Worm (Caenorhabditis elegans) whole organism, late embryonic: Measurements from ENCODE around the gene srh-271.

ENCODE experiments used
- C08G9.2 ChIP-seq: sonication (generic microtip); optimal IDR thresholded peaks from 2 replicates; lab custom pipeline; 2016; ENCODE audit warnings: mild to moderate bottlenecking, missing genetic modification characterization, moderate library complexity, missing compliant biosample characterization
- F13H6.1 ChIP-seq: sonication (generic microtip); optimal IDR thresholded peaks from 2 replicates; lab custom pipeline; 2016; ENCODE audit warnings: missing genetic modification characterization, missing compliant biosample characterization
- K02D7.2 ChIP-seq: sonication (generic microtip); optimal IDR thresholded peaks from 2 replicates; lab custom pipeline; 2017; ENCODE audit warnings: mild to moderate bottlenecking, missing genetic modification characterization, missing compliant biosample characterization
- K09A11.1 ChIP-seq: sonication (generic microtip); optimal IDR thresholded peaks from 2 replicates; lab custom pipeline; 2017; ENCODE audit warnings: antibody characterized with exemption, mild to moderate bottlenecking, missing genetic modification characterization, missing compliant biosample characterization; ENCODE audit not compliant: insufficient read depth
- ama-1 ChIP-seq: fragments of 150-350 bp; optimal IDR thresholded peaks from 2 replicates; lab custom pipeline; 2014
- ceh-2 ChIP-seq: sonication (generic microtip); optimal IDR thresholded peaks from 2 replicates; lab custom pipeline; 2016; ENCODE audit warnings: missing genotype, missing genetic modification characterization, missing compliant biosample characterization
- ceh-22 ChIP-seq: sonication (generic microtip); optimal IDR thresholded peaks from 2 replicates; lab custom pipeline; 2017; ENCODE audit warnings: missing biosample characterization, missing genetic modification characterization
- ceh-30 ChIP-seq: fragments of 150-350 bp; optimal IDR thresholded peaks from 2 replicates; lab custom pipeline; 2014; ENCODE audit warnings: missing biosample characterization, missing genetic modification characterization
- ceh-31 ChIP-seq: sonication (generic microtip); optimal IDR thresholded peaks from 2 replicates; lab custom pipeline; 2016; ENCODE audit warnings: missing genetic modification characterization, missing compliant biosample characterization
- ceh-34 ChIP-seq: sonication (generic microtip); optimal IDR thresholded peaks from 2 replicates; lab custom pipeline; 2016; ENCODE audit warnings: mild to moderate bottlenecking, missing genetic modification characterization, missing compliant biosample characterization
- che-1 ChIP-seq: sonication (generic microtip); optimal IDR thresholded peaks from 2 replicates; lab custom pipeline; 2016; ENCODE audit warnings: mild to moderate bottlenecking, missing genetic modification characterization, missing compliant biosample characterization
- dmd-4 ChIP-seq: sonication (generic microtip); optimal IDR thresholded peaks from 2 replicates; lab custom pipeline; 2016; ENCODE audit warnings: borderline replicate concordance, missing genetic modification characterization, missing compliant biosample characterization
- dve-1 ChIP-seq: sonication (generic microtip); optimal IDR thresholded peaks from 2 replicates; lab custom pipeline; 2017; ENCODE audit warnings: antibody characterized with exemption, mild to moderate bottlenecking, missing genetic modification characterization, missing compliant biosample characterization
- elt-2 ChIP-seq: sonication (generic microtip); optimal IDR thresholded peaks from 2 replicates; lab custom pipeline; 2016; ENCODE audit warnings: missing genetic modification reagents, missing genetic modification characterization, missing compliant biosample characterization
- elt-4 ChIP-seq: sonication (generic microtip); optimal IDR thresholded peaks from 2 replicates; lab custom pipeline; 2016; ENCODE audit warnings: missing genetic modification characterization, missing compliant biosample characterization
- ets-4 ChIP-seq: sonication (generic microtip); optimal IDR thresholded peaks from 2 replicates; lab custom pipeline; 2016; ENCODE audit warnings: missing genetic modification characterization, missing compliant biosample characterization
- eyg-1 ChIP-seq: sonication (generic microtip); optimal IDR thresholded peaks from 2 replicates; lab custom pipeline; 2016; ENCODE audit warnings: missing genotype, missing genetic modification characterization, missing compliant biosample characterization
- fax-1 ChIP-seq: sonication (generic microtip); optimal IDR thresholded peaks from 2 replicates; lab custom pipeline; 2016; ENCODE audit warnings: missing genotype, missing genetic modification characterization, missing compliant biosample characterization
- fkh-10 ChIP-seq: fragments of 150-350 bp; optimal IDR thresholded peaks from 2 replicates; lab custom pipeline; 2014; ENCODE audit warnings: missing biosample characterization, missing genetic modification reagents, missing genetic modification characterization
- hlh-15 ChIP-seq: sonication (generic microtip); optimal IDR thresholded peaks from 2 replicates; lab custom pipeline; 2016; ENCODE audit warnings: missing genetic modification characterization, missing compliant biosample characterization
- hlh-30 ChIP-seq: sonication (generic microtip); optimal IDR thresholded peaks from 2 replicates; lab custom pipeline; 2017; ENCODE audit warnings: antibody characterized with exemption, missing genetic modification characterization, missing compliant biosample characterization; ENCODE audit not compliant: insufficient read depth
- hlh-6 ChIP-seq: sonication (generic microtip); optimal IDR thresholded peaks from 2 replicates; lab custom pipeline; 2016; ENCODE audit warnings: missing genotype, missing genetic modification characterization, missing compliant biosample characterization
- hlh-8 ChIP-seq: sonication (generic microtip); optimal IDR thresholded peaks from 2 replicates; lab custom pipeline; 2016; ENCODE audit warnings: missing genotype, missing genetic modification characterization, missing compliant biosample characterization
- lim-6 ChIP-seq: sonication (generic microtip); optimal IDR thresholded peaks from 2 replicates; lab custom pipeline; 2016; ENCODE audit warnings: missing genetic modification characterization, missing compliant biosample characterization
- lin-11 ChIP-seq: fragments of 200-800 bp; sonication (Bioruptor generic); optimal IDR thresholded peaks from 2 replicates; lab custom pipeline; 2018; ENCODE audit warnings: mild to moderate bottlenecking, missing genetic modification characterization, missing compliant biosample characterization
- madf-2 ChIP-seq: sonication (generic microtip); optimal IDR thresholded peaks from 2 replicates; lab custom pipeline; 2017; ENCODE audit warnings: missing genetic modification characterization, missing compliant biosample characterization
- mec-3 ChIP-seq: sonication (generic microtip); optimal IDR thresholded peaks from 2 replicates; lab custom pipeline; 2016; ENCODE audit warnings: borderline replicate concordance, missing genetic modification characterization, missing compliant biosample characterization
- nfya-1 ChIP-seq: sonication (generic microtip); optimal IDR thresholded peaks from 2 replicates; lab custom pipeline; 2017; ENCODE audit warnings: missing genetic modification characterization, mild to moderate bottlenecking, missing compliant biosample characterization, antibody characterized with exemption, moderate library complexity
- nhr-232 ChIP-seq: sonication (generic microtip); optimal IDR thresholded peaks from 2 replicates; lab custom pipeline; 2016; ENCODE audit warnings: missing genetic modification characterization, missing compliant biosample characterization
- npax-4 ChIP-seq: sonication (generic microtip); optimal IDR thresholded peaks from 2 replicates; lab custom pipeline; 2016; ENCODE audit warnings: missing genetic modification characterization, missing compliant biosample characterization
- pha-2 ChIP-seq: sonication (generic microtip); optimal IDR thresholded peaks from 2 replicates; lab custom pipeline; 2017; ENCODE audit warnings: mild to moderate bottlenecking, missing genetic modification characterization, missing compliant biosample characterization
- ref-2 ChIP-seq: sonication (generic microtip); optimal IDR thresholded peaks from 2 replicates; lab custom pipeline; 2016; ENCODE audit warnings: missing genetic modification characterization, missing compliant biosample characterization
- rnt-1 ChIP-seq: sonication (generic microtip); optimal IDR thresholded peaks from 2 replicates; lab custom pipeline; 2016; ENCODE audit warnings: missing genetic modification characterization, missing compliant biosample characterization
- sdc-2 ChIP-seq: sonication (generic microtip); optimal IDR thresholded peaks from 2 replicates; lab custom pipeline; 2016; ENCODE audit warnings: missing genotype, missing genetic modification characterization, missing compliant biosample characterization
- sox-4 ChIP-seq: sonication (generic microtip); optimal IDR thresholded peaks from 2 replicates; lab custom pipeline; 2017; ENCODE audit warnings: mild to moderate bottlenecking, missing genetic modification characterization, inconsistent platforms, missing compliant biosample characterization
- syd-9 ChIP-seq: sonication (generic microtip); optimal IDR thresholded peaks from 2 replicates; lab custom pipeline; 2016; ENCODE audit warnings: mild to moderate bottlenecking, missing genetic modification characterization, moderate library complexity, missing compliant biosample characterization
- tbx-2 ChIP-seq: sonication (generic microtip); optimal IDR thresholded peaks from 2 replicates; lab custom pipeline; 2016; ENCODE audit warnings: missing genetic modification characterization, missing compliant biosample characterization
- tbx-7 ChIP-seq: sonication (generic microtip); optimal IDR thresholded peaks from 2 replicates; lab custom pipeline; 2016; ENCODE audit warnings: missing genotype, missing genetic modification characterization, missing compliant biosample characterization
- ttx-3 ChIP-seq: sonication (generic microtip); optimal IDR thresholded peaks from 2 replicates; lab custom pipeline; 2016; ENCODE audit warnings: missing genetic modification reagents, missing genetic modification characterization, missing compliant biosample characterization
- unc-3 ChIP-seq, 2 experiments: fragments of 200-800 bp in 1 of 2; sonication (Bioruptor generic) in 1 of 2; sonication (generic microtip) in 1 of 2; conservative IDR thresholded peaks in 1 of 2; optimal IDR thresholded peaks in 1 of 2; 2 replicates each; pipeline versions ENCODE4 v1.3.6 to Lab custom; 2016 to 2022; ENCODE audit warnings: missing compliant biosample characterization in 2 of 2, missing genetic modification characterization in 2 of 2, missing genetic modification reagents in 1 of 2
- unc-42 ChIP-seq: sonication (generic microtip); optimal IDR thresholded peaks from 2 replicates; lab custom pipeline; 2016; ENCODE audit warnings: missing genotype, missing genetic modification characterization, missing compliant biosample characterization
- unc-86 ChIP-seq: sonication (generic microtip); optimal IDR thresholded peaks from 2 replicates; lab custom pipeline; 2016; ENCODE audit warnings: missing genetic modification characterization, missing compliant biosample characterization
- zip-5 ChIP-seq: sonication (generic microtip); optimal IDR thresholded peaks from 2 replicates; lab custom pipeline; 2016; ENCODE audit warnings: missing genetic modification characterization, missing compliant biosample characterization

Gene srh-271

ce11 chrV:2608352-2608751 is 13.4 kb downstream of the srh-271 start, which contains the start of gene acr-17:
TSS of gene acr-17 (plus strand) at chrV:2608652.
- no peak for TF ChIP-seq hlh-8 (tag; lab: Kevin White, UChicago)

- no peak for TF ChIP-seq K09A11.1 (tag; lab: Kevin White, UChicago)
- peak; percentile 19 for TF ChIP-seq ref-2 (tag; lab: Kevin White, UChicago)
- TF ChIP-seq rnt-1 = peak; percentile 4
- no peak for TF ChIP-seq lim-6 (tag; lab: Kevin White, UChicago)
- TF ChIP-seq tbx-2 (tag; lab: Kevin White, UChicago) = peak; percentile 63
- no peak for TF ChIP-seq pha-2
- no peak for TF ChIP-seq dmd-4
- no peak for TF ChIP-seq elt-4
- no peak for TF ChIP-seq syd-9 (tag; lab: Kevin White, UChicago)
- TF ChIP-seq dve-1 = no peak
- TF ChIP-seq nhr-232 (tag; lab: Kevin White, UChicago) = no peak
- TF ChIP-seq mec-3 = peak; percentile 39
- TF ChIP-seq ttx-3 (tag; lab: Kevin White, UChicago) = no peak
- no peak for TF ChIP-seq ama-1 (lab: Kevin White, UChicago)
- TF ChIP-seq npax-4 (tag; lab: Kevin White, UChicago) = peak; percentile 2
- TF ChIP-seq sdc-2 (tag; lab: Kevin White, UChicago) = no peak
- peak; percentile 24 for TF ChIP-seq unc-42 (tag; lab: Kevin White, UChicago)
- TF ChIP-seq hlh-6 = no peak
- no peak for TF ChIP-seq ceh-30 (tag; lab: Kevin White, UChicago)
- peak; percentile 91 for TF ChIP-seq C08G9.2
- TF ChIP-seq che-1 = no peak
- no peak for TF ChIP-seq madf-2 (tag; lab: Kevin White, UChicago)
- no peak for TF ChIP-seq K02D7.2 (tag; lab: Kevin White, UChicago)
- peak; percentile 58 for TF ChIP-seq tbx-7 (tag; lab: Kevin White, UChicago)
- no peak for TF ChIP-seq unc-86
- no peak for TF ChIP-seq eyg-1 (tag; lab: Kevin White, UChicago)
- TF ChIP-seq sox-4 = no peak
- TF ChIP-seq lin-11 (tag; lab: Kevin White, UChicago) = no peak
- TF ChIP-seq elt-2 (tag; lab: Kevin White, UChicago) = peak; percentile 39
- TF ChIP-seq ceh-22 (tag; lab: Kevin White, UChicago) = no peak
- TF ChIP-seq unc-3 (GFP tag; conservative IDR thresholded peaks at IDR 0.05; lab: Robert Waterston, UW) = no peak
- no peak for TF ChIP-seq unc-3 (tag; optimal IDR thresholded peaks at IDR 0.05; lab: Kevin White, UChicago)
- TF ChIP-seq fkh-10 (GFP tag; lab: Kevin White, UChicago) = no peak
- peak; percentile 41 for TF ChIP-seq hlh-8 (tag; lab: Kevin White, UChicago)
- TF ChIP-seq F13H6.1 (tag; lab: Kevin White, UChicago) = no peak
- TF ChIP-seq ceh-31 = peak; percentile 88
- TF ChIP-seq zip-5 (tag; lab: Kevin White, UChicago) = peak; percentile 63
- peak; percentile 76 for TF ChIP-seq ets-4 (tag; lab: Kevin White, UChicago)
- TF ChIP-seq hlh-15 = no peak
- no peak for TF ChIP-seq hlh-30
- peak; percentile 22 for TF ChIP-seq fax-1
- peak; percentile 28 for TF ChIP-seq ceh-34
- TF ChIP-seq ceh-2 (tag; lab: Kevin White, UChicago) = peak; percentile 75
- no peak for TF ChIP-seq nfya-1 (tag; lab: Kevin White, UChicago)
- TF ChIP-seq, all 69 proteins: peak for 16
Observed at ce11 chrV:2603056-2603455, 18.7 kb downstream of the srh-271 start, which contains the start of gene F53E10.6. TSS of gene F53E10.6 (minus strand) at chrV:2603063.
